Worm (Caenorhabditis elegans): ENCODE results near the gene nipi-4.
A peak's percentile ranks its signal among the peaks of the same experiment; 100 is the strongest.

The nipi-4 gene

ce11 chrV:7870707-7871106 lies at the start of gene nipi-4:
Gene nipi-4 (minus strand): TSS chrV:7870807.
- no peak for TF ChIP-seq mls-2 (tag; optimal IDR thresholded peaks at IDR 0.05)
- no peak for TF ChIP-seq lin-32 (GFP tag; optimal IDR thresholded peaks at IDR 0.05)
- no peak for TF ChIP-seq elt-1 (tag; optimal IDR thresholded peaks at IDR 0.05; ENCODE audit: borderline replicate concordance, insufficient read depth)
- no peak for TF ChIP-seq drap-1 (GFP tag; optimal IDR thresholded peaks at IDR 0.05)

- TF ChIP-seq sptf-1 (tag; optimal IDR thresholded peaks at IDR 0.05) (no peak), mep-1 (tag; optimal IDR thresholded peaks at IDR 0.05) (no peak), tbx-8 (GFP tag; optimal IDR thresholded peaks at IDR 0.05) (no peak), elt-1 (tag; optimal IDR thresholded peaks at IDR 0.05; ENCODE audit: borderline replicate concordance, insufficient read depth) (no peak), unc-39 (tag; optimal IDR thresholded peaks at IDR 0.05) (no peak), nhr-12 (tag; optimal IDR thresholded peaks at IDR 0.05) (no peak), ceh-83 (GFP tag; optimal IDR thresholded peaks at IDR 0.05) (no peak), nhr-76 (tag; optimal IDR thresholded peaks at IDR 0.05) (no peak), sem-2 (GFP tag; optimal IDR thresholded peaks at IDR 0.05) (no peak), unc-62 (GFP tag; optimal IDR thresholded peaks at IDR 0.05) (no peak)
Observed at ce11 chrV:7908431-7908830, 37.8 kb upstream of the nipi-4 start.

ce11 chrV:7904389-7904788 lies 33.8 kb upstream of the nipi-4 start:
- TF ChIP-seq nhr-2 (tag; optimal IDR thresholded peaks at IDR 0.05): no peak
- no peak for TF ChIP-seq blmp-1 (tag; optimal IDR thresholded peaks at IDR 0.05)
- TF ChIP-seq hlh-1 (tag; optimal IDR thresholded peaks at IDR 0.05): no peak
- TF ChIP-seq lsy-2 (tag; optimal IDR thresholded peaks at IDR 0.05): no peak
- no peak for TF ChIP-seq ham-2 (GFP tag; optimal IDR thresholded peaks at IDR 0.05)
- TF ChIP-seq flh-1 (GFP tag; optimal IDR thresholded peaks at IDR 0.05): no peak
- TF ChIP-seq sem-2 (GFP tag; optimal IDR thresholded peaks at IDR 0.05): no peak
- no peak for TF ChIP-seq lin-13 (tag; optimal IDR thresholded peaks at IDR 0.05)
- TF ChIP-seq unc-120 (tag; optimal IDR thresholded peaks at IDR 0.05; ENCODE audit: poor library complexity, severe bottlenecking): no peak
- no peak for TF ChIP-seq ceh-83 (GFP tag; optimal IDR thresholded peaks at IDR 0.05)
- no peak for TF ChIP-seq nhr-12 (tag; optimal IDR thresholded peaks at IDR 0.05)
- TF ChIP-seq pha-4 (tag; optimal IDR thresholded peaks at IDR 0.05): no peak

ce11 chrV:7901222-7901621 lies 30.6 kb upstream of the nipi-4 start:
- no peak for TF ChIP-seq lin-13 (tag; optimal IDR thresholded peaks at IDR 0.05)
- no peak for TF ChIP-seq nhr-76 (tag; optimal IDR thresholded peaks at IDR 0.05)
- no peak for TF ChIP-seq pha-4 (tag; optimal IDR thresholded peaks at IDR 0.05)

- no peak for TF ChIP-seq unc-120 (tag; optimal IDR thresholded peaks at IDR 0.05; ENCODE audit: poor library complexity, severe bottlenecking)
- no peak for TF ChIP-seq drap-1 (GFP tag; optimal IDR thresholded peaks at IDR 0.05)
- no peak for TF ChIP-seq ces-1 (GFP tag; optimal IDR thresholded peaks at IDR 0.05)
- TF ChIP-seq hlh-1 (tag; optimal IDR thresholded peaks at IDR 0.05): no peak
- TF ChIP-seq elt-1 (tag; optimal IDR thresholded peaks at IDR 0.05; ENCODE audit: borderline replicate concordance, insufficient read depth): no peak
- no peak for TF ChIP-seq mls-2 (tag; optimal IDR thresholded peaks at IDR 0.05)
- TF ChIP-seq tbx-8 (GFP tag; optimal IDR thresholded peaks at IDR 0.05): no peak
- TF ChIP-seq pha-4 (tag; optimal IDR thresholded peaks at IDR 0.05): no peak
- no peak for TF ChIP-seq ceh-83 (GFP tag; optimal IDR thresholded peaks at IDR 0.05)
- no peak for TF ChIP-seq M03D4.4 (tag; optimal IDR thresholded peaks at IDR 0.05)
- no peak for TF ChIP-seq blmp-1 (tag; optimal IDR thresholded peaks at IDR 0.05)
- no peak for TF ChIP-seq elt-3 (tag; optimal IDR thresholded peaks at IDR 0.05)
- no peak for TF ChIP-seq ham-2 (GFP tag; optimal IDR thresholded peaks at IDR 0.05)
- TF ChIP-seq lin-13 (tag; optimal IDR thresholded peaks at IDR 0.05): no peak
- no peak for TF ChIP-seq bed-3 (GFP tag; optimal IDR thresholded peaks at IDR 0.05)
Observed at ce11 chrV:7899761-7900160, 29.2 kb upstream of the nipi-4 start, which contains the start of gene F40A3.7. Gene F40A3.7 (minus strand): TSS chrV:7899861.

- TF ChIP-seq lin-32 (GFP tag; optimal IDR thresholded peaks at IDR 0.05) (no peak), unc-120 (tag; optimal IDR thresholded peaks at IDR 0.05; ENCODE audit: poor library complexity, severe bottlenecking) (peak; percentile 18)
Observed at ce11 chrV:7893812-7894381, 23.3 kb upstream of the nipi-4 start, which contains the start of gene F40A3.6. Gene F40A3.6 (minus strand): TSS chrV:7893862.

ce11 chrV:7891230-7891629 lies 20.6 kb upstream of the nipi-4 start, which contains the start of gene F40A3.1:
Gene F40A3.1 (plus strand): TSS chrV:7891530.
- TF ChIP-seq elt-1 (tag; optimal IDR thresholded peaks at IDR 0.05; ENCODE audit: borderline replicate concordance, insufficient read depth): no peak

Measured in whole organism, mixed stage, embryonic.